Worm (Caenorhabditis elegans): ENCODE measurements around the gene sre-28.

Gene sre-28

ce11 chrV:9921288-9921687 is 22.9 kb upstream of the sre-28 start, which contains the start of gene ceh-75:
Gene ceh-75 (plus strand): TSS chrV:9921337.
- peak in 1 of 2 experiments; percentile 99 for TF ChIP-seq unc-62 (GFP tag; optimal IDR thresholded peaks at IDR 0.05 in 1 of 2)
- TF ChIP-seq unc-62 (tag; optimal IDR thresholded peaks at IDR 0.05), result no peak
- TF ChIP-seq tag-97 (GFP tag; IDR thresholded peaks at IDR 0.05), result no peak
- no peak for TF ChIP-seq zip-11 (GFP tag; IDR thresholded peaks at IDR 0.05)
- TF ChIP-seq unc-39 (tag; optimal IDR thresholded peaks at IDR 0.05), result no peak
- TF ChIP-seq nhr-11 (tag; optimal IDR thresholded peaks at IDR 0.05), result no peak
- TF ChIP-seq R02D3.7 (tag; optimal IDR thresholded peaks at IDR 0.05), result no peak
- no peak for TF ChIP-seq rbr-2 (tag; optimal IDR thresholded peaks at IDR 0.05)
- no peak for TF ChIP-seq zfp-2 (tag; optimal IDR thresholded peaks at IDR 0.05)

ce11 chrV:9922481-9922880 is 21.7 kb upstream of the sre-28 start, which contains the start of gene C50H2.7:
Gene C50H2.7 (plus strand): TSS chrV:9922781.
- no peak for TF ChIP-seq aha-1 (tag)
- no peak for TF ChIP-seq tag-97 (GFP tag; IDR thresholded peaks at IDR 0.05)
- no peak for TF ChIP-seq zip-2 (tag; optimal IDR thresholded peaks at IDR 0.05)
- TF ChIP-seq mep-1 (tag; optimal IDR thresholded peaks at IDR 0.05), result no peak
- no peak for TF ChIP-seq daf-16 (GFP tag; optimal IDR thresholded peaks at IDR 0.05)
- TF ChIP-seq daf-16 (tag; optimal IDR thresholded peaks at IDR 0.05), result no peak
- no peak for TF ChIP-seq mdl-1 (tag; optimal IDR thresholded peaks at IDR 0.05)
- TF ChIP-seq snpc-1.2 (GFP tag; IDR thresholded peaks at IDR 0.05), result no peak
- TF ChIP-seq lin-39 (tag; optimal IDR thresholded peaks at IDR 0.05), result no peak
- no peak for TF ChIP-seq nhr-48 (tag; optimal IDR thresholded peaks at IDR 0.05)
- no peak for TF ChIP-seq Y48G9A.11 (GFP tag; IDR thresholded peaks at IDR 0.05)
- TF ChIP-seq ceh-28 (tag; optimal IDR thresholded peaks at IDR 0.05), result no peak
- no peak for TF ChIP-seq snpc-4 (tag; optimal IDR thresholded peaks at IDR 0.05)
- no peak for TF ChIP-seq F10B5.3 (tag; optimal IDR thresholded peaks at IDR 0.05)

- TF ChIP-seq Y75B8A.6 (GFP tag; IDR thresholded peaks at IDR 0.05) (no peak), nhr-76 (tag; optimal IDR thresholded peaks at IDR 0.05) (no peak), aly-2 (tag; optimal IDR thresholded peaks at IDR 0.05) (no peak), dmd-6 (GFP tag; IDR thresholded peaks at IDR 0.05) (peak; percentile 34; the same call in 1 of the 2 replicates), daf-19 (GFP tag; conservative IDR thresholded peaks at IDR 0.05) (no peak), F10B5.3 (tag; optimal IDR thresholded peaks at IDR 0.05) (no peak), F37D6.2 (tag; optimal IDR thresholded peaks at IDR 0.05) (no peak), D1046.2 (GFP tag; IDR thresholded peaks at IDR 0.05) (no peak), skn-1 (tag; optimal IDR thresholded peaks at IDR 0.05) (no peak), zfp-2 (tag; optimal IDR thresholded peaks at IDR 0.05) (no peak), snpc-1.2 (GFP tag; IDR thresholded peaks at IDR 0.05) (no peak), daf-12 (tag; optimal IDR thresholded peaks at IDR 0.05) (no peak), daf-16 (GFP tag; optimal IDR thresholded peaks at IDR 0.05) (no peak), daf-16 (tag; optimal IDR thresholded peaks at IDR 0.05) (no peak), ceh-82 (tag; optimal IDR thresholded peaks at IDR 0.05) (no peak), aha-1 (tag) (peak; percentile 91), daf-8 (GFP tag; IDR thresholded peaks at IDR 0.05) (no peak), Y48G9A.11 (GFP tag; IDR thresholded peaks at IDR 0.05) (no peak), spr-1 (tag; optimal IDR thresholded peaks at IDR 0.05) (no peak), nhr-28 (tag; optimal IDR thresholded peaks at IDR 0.05) (peak; percentile 42)
Measured at ce11 chrV:9924389-9924788, 19.8 kb upstream of the sre-28 start.

ce11 chrV:9925647-9926046 is 18.5 kb upstream of the sre-28 start:
- no peak for TF ChIP-seq hlh-30 (tag; optimal IDR thresholded peaks at IDR 0.05; ENCODE audit: insufficient read depth)
- peak; percentile 76 for TF ChIP-seq nhr-28 (tag; optimal IDR thresholded peaks at IDR 0.05)
- no peak for TF ChIP-seq hif-1 (tag; optimal IDR thresholded peaks at IDR 0.05)
- TF ChIP-seq dmd-9 (GFP tag; IDR thresholded peaks at IDR 0.05), result no peak
- TF ChIP-seq unc-62 (GFP tag; optimal IDR thresholded peaks at IDR 0.05 in 1 of 2), result no peak
- TF ChIP-seq unc-62 (tag; optimal IDR thresholded peaks at IDR 0.05), result no peak
- peak; percentile 35 for TF ChIP-seq cey-2 (tag; optimal IDR thresholded peaks at IDR 0.05; ENCODE audit: borderline replicate concordance, insufficient read depth)
- TF ChIP-seq tra-1 (GFP tag; IDR thresholded peaks at IDR 0.05), result no peak
- no peak for TF ChIP-seq nhr-237 (tag; optimal IDR thresholded peaks at IDR 0.05)
- TF ChIP-seq nhr-25 (tag; optimal IDR thresholded peaks at IDR 0.05; ENCODE audit: borderline replicate concordance, insufficient read depth), result no peak
- TF ChIP-seq mxl-3 (GFP tag; optimal IDR thresholded peaks at IDR 0.05), result no peak
- no peak for TF ChIP-seq tag-97 (GFP tag; IDR thresholded peaks at IDR 0.05)
- TF ChIP-seq ceh-28 (tag; optimal IDR thresholded peaks at IDR 0.05), result no peak
- no peak for TF ChIP-seq mxl-2 (GFP tag; conservative IDR thresholded peaks at IDR 0.05)
- TF ChIP-seq nhr-48 (tag; optimal IDR thresholded peaks at IDR 0.05), result peak; percentile 12
- TF ChIP-seq daf-16 (GFP tag; optimal IDR thresholded peaks at IDR 0.05), result peak in 1 of 2 experiments; percentile 17
- TF ChIP-seq daf-16 (tag; optimal IDR thresholded peaks at IDR 0.05), result peak; percentile 59
- TF ChIP-seq nhr-10 (tag; optimal IDR thresholded peaks at IDR 0.05), result no peak
- no peak for TF ChIP-seq ceh-44 (GFP tag; IDR thresholded peaks at IDR 0.05)
- peak; percentile 61 for TF ChIP-seq dmd-6 (GFP tag; IDR thresholded peaks at IDR 0.05)
- TF ChIP-seq ama-1 (optimal IDR thresholded peaks at IDR 0.05), result no peak

Data from whole organism, L4 larva.